Fruit fly (Drosophila melanogaster) whole organism, embryonic: ENCODE results near the gene CG31960.
A peak's percentile ranks its signal among the peaks of the same experiment; 100 is the strongest.

Experiments used
- Adf1 ChIP-seq: fragments of 200-800 bp; sonication (Bioruptor generic); IDR thresholded peaks from 2 replicates; pipeline ENCODE4 v1.3.6; 2022; ENCODE audit warnings: missing biosample characterization, missing genetic modification characterization
- Atf3 ChIP-seq: fragments of 200-800 bp; sonication (Bioruptor generic); optimal IDR thresholded peaks from 3 replicates; lab custom pipeline; 2016; ENCODE audit warnings: missing biosample characterization, missing genetic modification characterization
- BEAF-32 ChIP-seq: fragments of 200-800 bp; sonication (Bioruptor generic); optimal IDR thresholded peaks from 3 replicates; lab custom pipeline; 2017; ENCODE audit warnings: missing biosample characterization, missing genetic modification characterization, mild to moderate bottlenecking, moderate library complexity, missing genetic modification reagents
- Bdp1 ChIP-seq: fragments of 200-800 bp; sonication (Bioruptor generic); optimal IDR thresholded peaks from 3 replicates; lab custom pipeline; 2016; ENCODE audit warnings: missing biosample characterization, missing genetic modification characterization
- CG11085 ChIP-seq: fragments of 200-800 bp; sonication (Bioruptor generic); IDR thresholded peaks from 2 replicates; pipeline ENCODE4 v1.3.6; 2022; ENCODE audit warnings: missing biosample characterization, missing genetic modification characterization
- CG12104 ChIP-seq: fragments of 200-800 bp; sonication (Bioruptor generic); optimal IDR thresholded peaks from 3 replicates; lab custom pipeline; 2016; ENCODE audit warnings: missing biosample characterization, missing genetic modification characterization
- CG12299 ChIP-seq: fragments of 200-800 bp; sonication (Bioruptor generic); optimal IDR thresholded peaks from 2 replicates; lab custom pipeline; 2018; ENCODE audit warnings: missing biosample characterization, mild to moderate bottlenecking, missing genetic modification characterization
- CG13123 ChIP-seq: fragments of 200-800 bp; sonication (Bioruptor generic); optimal IDR thresholded peaks from 2 replicates; lab custom pipeline; 2016; ENCODE audit warnings: missing biosample characterization, missing genetic modification characterization
- CG13424 ChIP-seq: fragments of 200-800 bp; sonication (Bioruptor generic); optimal IDR thresholded peaks from 2 replicates; lab custom pipeline; 2019; ENCODE audit warnings: missing biosample characterization, mild to moderate bottlenecking, missing genetic modification characterization, moderate library complexity
- CG14050 ChIP-seq: fragments of 200-800 bp; sonication (Bioruptor generic); IDR thresholded peaks from 3 replicates; pipeline ENCODE4 v1.3.6; 2022; ENCODE audit warnings: missing biosample characterization, missing genetic modification characterization
- CG14860 ChIP-seq: fragments of 200-800 bp; sonication (Bioruptor generic); IDR thresholded peaks from 3 replicates; pipeline ENCODE4 v1.3.6; 2022; ENCODE audit warnings: missing biosample characterization, missing genetic modification characterization; ENCODE audit not compliant: partially characterized antibody
- CG15479 ChIP-seq: fragments of 200-800 bp; sonication (Bioruptor generic); optimal IDR thresholded peaks from 3 replicates; lab custom pipeline; 2019; ENCODE audit warnings: missing biosample characterization, mild to moderate bottlenecking, missing genetic modification characterization, moderate library complexity
- CG31388 ChIP-seq: fragments of 200-800 bp; sonication (Bioruptor generic); optimal IDR thresholded peaks from 2 replicates; lab custom pipeline; 2016; ENCODE audit warnings: missing biosample characterization, missing genetic modification characterization
- CG4820 ChIP-seq: fragments of 200-800 bp; sonication (Bioruptor generic); optimal IDR thresholded peaks from 3 replicates; lab custom pipeline; 2016; ENCODE audit warnings: missing biosample characterization, missing genetic modification characterization
- CG6254 ChIP-seq: fragments of 200-800 bp; sonication (Bioruptor generic); optimal IDR thresholded peaks from 3 replicates; lab custom pipeline; 2017; ENCODE audit warnings: mild to moderate bottlenecking, missing biosample characterization, missing genetic modification reagents, missing genetic modification characterization
- CG7839 ChIP-seq: fragments of 200-800 bp; sonication (Bioruptor generic); optimal IDR thresholded peaks from 3 replicates; lab custom pipeline; 2018; ENCODE audit warnings: missing biosample characterization, mild to moderate bottlenecking, missing genetic modification characterization, moderate library complexity
- CG7987 ChIP-seq: fragments of 200-800 bp; sonication (Bioruptor generic); optimal IDR thresholded peaks from 2 replicates; lab custom pipeline; 2018; ENCODE audit warnings: missing biosample characterization, mild to moderate bottlenecking, missing genetic modification characterization, moderate library complexity
- CG9817 ChIP-seq: fragments of 200-800 bp; sonication (Bioruptor generic); optimal IDR thresholded peaks from 2 replicates; lab custom pipeline; 2018; ENCODE audit warnings: missing biosample characterization, mild to moderate bottlenecking, missing genetic modification characterization, moderate library complexity
- CkIIα-i1 ChIP-seq: fragments of 200-800 bp; sonication (Bioruptor generic); IDR thresholded peaks from 2 replicates; pipeline ENCODE4 v1.3.6; 2022; ENCODE audit warnings: missing biosample characterization, missing genetic modification characterization
- Deaf1 ChIP-seq: fragments of 200-800 bp; optimal IDR thresholded peaks from 3 replicates; lab custom pipeline; 2019; ENCODE audit warnings: missing biosample characterization, mild to moderate bottlenecking, missing genetic modification characterization, moderate library complexity
- Dip3 ChIP-seq: fragments of 200-800 bp; sonication (Bioruptor generic); optimal IDR thresholded peaks from 3 replicates; lab custom pipeline; 2016; ENCODE audit warnings: missing biosample characterization, missing genetic modification characterization
- Dref ChIP-seq: fragments of 200-800 bp; sonication (Bioruptor generic); IDR thresholded peaks from 2 replicates; pipeline ENCODE4 v1.3.6; 2022; ENCODE audit warnings: missing biosample characterization, missing genetic modification characterization
- Eip74EF ChIP-seq, 2 experiments: fragments of 200-800 bp in 1 of 2; fragments of >200 bp in 1 of 2; sonication (Bioruptor generic) in 1 of 2; optimal IDR thresholded peaks; 2 replicates each; lab custom pipeline; 2017 to 2019; ENCODE audit warnings: missing biosample characterization in 2 of 2, missing genetic modification characterization in 2 of 2, mild to moderate bottlenecking in 1 of 2, moderate library complexity in 1 of 2
- HLH4C ChIP-seq: fragments of 200-800 bp; sonication (Bioruptor generic); IDR thresholded peaks from 3 replicates; pipeline ENCODE4 v1.3.6; 2022; ENCODE audit warnings: missing biosample characterization, missing genetic modification characterization; ENCODE audit not compliant: partially characterized antibody
- Kr ChIP-seq: fragments of 200-800 bp; sonication (Bioruptor generic); optimal IDR thresholded peaks from 2 replicates; lab custom pipeline; 2017; ENCODE audit warnings: missing biosample characterization, mild to moderate bottlenecking, missing genetic modification characterization
- Meics ChIP-seq: fragments of 200-800 bp; sonication (Bioruptor generic); optimal IDR thresholded peaks from 2 replicates; lab custom pipeline; 2017; ENCODE audit warnings: missing biosample characterization, mild to moderate bottlenecking, missing genetic modification characterization
- NC2α ChIP-seq: fragments of 200-800 bp; sonication (Bioruptor generic); optimal IDR thresholded peaks from 2 replicates; lab custom pipeline; 2016; ENCODE audit warnings: missing biosample characterization, missing genetic modification characterization
- TFAM ChIP-seq: fragments of 200-800 bp; sonication (Bioruptor generic); optimal IDR thresholded peaks from 2 replicates; lab custom pipeline; 2017; ENCODE audit warnings: missing biosample characterization, missing genetic modification characterization, inconsistent platforms
- bowl ChIP-seq: fragments of 200-800 bp; sonication (Bioruptor generic); IDR thresholded peaks from 2 replicates; pipeline ENCODE4 v1.3.6; 2022; ENCODE audit warnings: missing biosample characterization, missing genetic modification characterization
- caup ChIP-seq: fragments of 200-800 bp; sonication (Bioruptor generic); optimal IDR thresholded peaks from 3 replicates; lab custom pipeline; 2017; ENCODE audit warnings: missing biosample characterization, mild to moderate bottlenecking, missing genetic modification characterization, moderate library complexity; ENCODE audit not compliant: severe bottlenecking
- ci ChIP-seq: fragments of 200-800 bp; sonication (Bioruptor generic); IDR thresholded peaks from 3 replicates; pipeline ENCODE4 v1.3.6; 2022; ENCODE audit warnings: missing biosample characterization, missing genetic modification characterization
- dmrt11E ChIP-seq: fragments of 200-800 bp; sonication (Bioruptor generic); optimal IDR thresholded peaks from 3 replicates; lab custom pipeline; 2018; ENCODE audit warnings: missing biosample characterization, mild to moderate bottlenecking, missing genetic modification characterization, moderate library complexity
- grn ChIP-seq: fragments of 200-800 bp; sonication (Bioruptor generic); optimal IDR thresholded peaks from 3 replicates; lab custom pipeline; 2017; ENCODE audit warnings: missing biosample characterization, missing genetic modification characterization
- gt ChIP-seq: fragments of 200-800 bp; sonication (Bioruptor generic); IDR thresholded peaks from 2 replicates; pipeline ENCODE4 v1.3.6; 2022; ENCODE audit warnings: missing biosample characterization, missing genetic modification characterization
- hth ChIP-seq: fragments of >200 bp; optimal IDR thresholded peaks from 2 replicates; lab custom pipeline; 2017; ENCODE audit warnings: inconsistent platforms
- kni ChIP-seq: fragments of 200-800 bp; sonication (Bioruptor generic); optimal IDR thresholded peaks from 3 replicates; lab custom pipeline; 2017; ENCODE audit warnings: mild to moderate bottlenecking, missing biosample characterization, missing genetic modification reagents, missing genetic modification characterization
- lilli ChIP-seq: fragments of 200-800 bp; sonication (Bioruptor generic); optimal IDR thresholded peaks from 3 replicates; lab custom pipeline; 2016; ENCODE audit warnings: missing biosample characterization, missing genetic modification characterization
- lov ChIP-seq, 2 experiments: fragments of 200-800 bp in 1 of 2; fragments of >200 bp in 1 of 2; sonication (Bioruptor generic) in 1 of 2; IDR thresholded peaks in 1 of 2; optimal IDR thresholded peaks in 1 of 2; 2 replicates in 1 of 2; 3 replicates in 1 of 2; pipeline versions ENCODE4 v1.3.6 to Lab custom; 2017 to 2022; ENCODE audit warnings: missing biosample characterization in 1 of 2, missing genetic modification characterization in 1 of 2
- maf-S ChIP-seq: fragments of 200-800 bp; sonication (Bioruptor generic); optimal IDR thresholded peaks from 2 replicates; lab custom pipeline; 2016; ENCODE audit warnings: missing biosample characterization, missing genetic modification characterization
- p53 ChIP-seq: fragments of 200-800 bp; sonication (Bioruptor generic); optimal IDR thresholded peaks from 2 replicates; lab custom pipeline; 2016; ENCODE audit warnings: missing biosample characterization, missing genetic modification characterization
- phol ChIP-seq: fragments of 200-800 bp; sonication (Bioruptor generic); optimal IDR thresholded peaks from 3 replicates; lab custom pipeline; 2018; ENCODE audit warnings: missing biosample characterization, mild to moderate bottlenecking, missing genetic modification characterization, moderate library complexity
- pros ChIP-seq: fragments of 200-800 bp; sonication (Bioruptor generic); optimal IDR thresholded peaks from 3 replicates; lab custom pipeline; 2019; ENCODE audit warnings: missing biosample characterization, mild to moderate bottlenecking, missing genetic modification characterization, moderate library complexity
- repo ChIP-seq: fragments of 200-800 bp; sonication (Bioruptor generic); optimal IDR thresholded peaks from 2 replicates; lab custom pipeline; 2016; ENCODE audit warnings: missing biosample characterization, missing genetic modification characterization
- run ChIP-seq: fragments of 200-800 bp; sonication (Bioruptor generic); optimal IDR thresholded peaks from 3 replicates; lab custom pipeline; 2018; ENCODE audit warnings: missing biosample characterization, mild to moderate bottlenecking, missing genetic modification characterization
- sisA ChIP-seq: fragments of 200-800 bp; sonication (Bioruptor generic); IDR thresholded peaks from 2 replicates; pipeline ENCODE4 v1.3.6; 2022; ENCODE audit warnings: missing biosample characterization, missing genetic modification characterization
- tgo ChIP-seq: fragments of 200-800 bp; sonication (Bioruptor generic); IDR thresholded peaks from 3 replicates; pipeline ENCODE4 v1.3.6; 2022; ENCODE audit warnings: missing biosample characterization, missing genetic modification characterization
- toy ChIP-seq: fragments of 200-800 bp; sonication (Bioruptor generic); IDR thresholded peaks from 2 replicates; pipeline ENCODE4 v1.3.6; 2022; ENCODE audit warnings: missing biosample characterization, missing genetic modification characterization
- tup ChIP-seq: fragments of 200-800 bp; sonication (Bioruptor generic); optimal IDR thresholded peaks from 2 replicates; lab custom pipeline; 2016; ENCODE audit warnings: missing biosample characterization, mild to moderate bottlenecking, missing genetic modification characterization, moderate library complexity
- tx ChIP-seq: fragments of 200-800 bp; sonication (Bioruptor generic); optimal IDR thresholded peaks from 2 replicates; lab custom pipeline; 2016; ENCODE audit warnings: missing biosample characterization, missing genetic modification characterization
- vfl ChIP-seq: fragments of 200-800 bp; sonication (Bioruptor generic); optimal IDR thresholded peaks from 2 replicates; lab custom pipeline; 2016; ENCODE audit warnings: missing biosample characterization, missing genetic modification characterization

The CG31960 gene

dm6 chr2L:3813255-3813875 is 28.6 kb downstream of the CG31960 start, which contains the start of gene CG3407 (continued):
- TF ChIP-seq TFAM (GFP tag; lab: Kevin White, UChicago) (no peak), Kr (GFP tag; lab: Kevin White, UChicago) (no peak), CG13424 (tag; lab: Kevin White, UChicago) (no peak), CG6254 (no peak), Deaf1 (tag; lab: Kevin White, UChicago) (no peak), hth (lab: Kevin White, UChicago) (no peak), tx (GFP tag; lab: Kevin White, UChicago) (peak; percentile 20), Dip3 (GFP tag; lab: Kevin White, UChicago) (peak; percentile 52), toy (GFP tag; lab: Robert Waterston, UW) (no peak), CG14860 (GFP tag; lab: Robert Waterston, UW) (peak; percentile 16; the same call in 1 of the 3 replicates), CkIIα-i1 (GFP tag; lab: Robert Waterston, UW) (no peak), Eip74EF (GFP tag; optimal IDR thresholded peaks at IDR 0.05; lab: Kevin White, UChicago) (peak in 1 of 2 experiments; percentile 21), CG13123 (GFP tag; lab: Kevin White, UChicago) (peak; percentile 42), CG12299 (tag; lab: Kevin White, UChicago) (no peak), kni (no peak), CG11085 (GFP tag; lab: Robert Waterston, UW) (no peak), phol (tag; lab: Kevin White, UChicago) (peak; percentile 48), Atf3 (GFP tag; lab: Kevin White, UChicago) (no peak), CG9817 (tag; lab: Kevin White, UChicago) (peak; percentile 53), CG4820 (GFP tag; lab: Kevin White, UChicago) (peak; percentile 7), HLH4C (GFP tag; lab: Robert Waterston, UW) (peak; percentile 63), tup (GFP tag; lab: Kevin White, UChicago) (no peak), Adf1 (GFP tag; lab: Robert Waterston, UW) (0 out of 2 replicates have a peak, but pooled peaks have one; percentile 28), pros (GFP tag; lab: Kevin White, UChicago) (no peak), run (tag; lab: Kevin White, UChicago) (no peak), repo (GFP tag; lab: Kevin White, UChicago) (no peak), BEAF-32 (peak; percentile 66), ci (GFP tag; lab: Robert Waterston, UW) (no peak), Bdp1 (GFP tag; lab: Kevin White, UChicago) (peak; percentile 62), CG31388 (GFP tag; lab: Kevin White, UChicago) (no peak), p53 (GFP tag; lab: Kevin White, UChicago) (peak; percentile 7), CG12104 (no peak), dmrt11E (tag; lab: Kevin White, UChicago) (peak; percentile 9), caup (GFP tag; lab: Kevin White, UChicago) (no peak), gt (no peak), Dref (GFP tag; lab: Robert Waterston, UW) (peak; percentile 98), Meics (GFP tag; lab: Kevin White, UChicago) (no peak), CG14050 (no peak), CG7839 (tag; lab: Kevin White, UChicago) (no peak), tgo (no peak), vfl (GFP tag; lab: Kevin White, UChicago) (peak; percentile 76), lilli (GFP tag; lab: Kevin White, UChicago) (peak; percentile 64), CG7987 (GFP tag; lab: Kevin White, UChicago) (no peak), sisA (GFP tag; lab: Robert Waterston, UW) (peak; percentile 40), maf-S (GFP tag; lab: Kevin White, UChicago) (peak; percentile 56), lov (optimal IDR thresholded peaks at IDR 0.05; lab: Kevin White, UChicago) (no peak), lov (GFP tag; IDR thresholded peaks at IDR 0.05; lab: Robert Waterston, UW) (no peak), NC2α (GFP tag; lab: Kevin White, UChicago) (no peak), CG15479 (GFP tag; lab: Kevin White, UChicago) (no peak), bowl (GFP tag; lab: Robert Waterston, UW) (no peak), grn (no peak)
